Worm (Caenorhabditis elegans) whole organism, L4/young adult: Measurements from ENCODE around the gene sorb-1.

Experiments
- W03F9.2 ChIP-seq: fragments of 150-350 bp; optimal IDR thresholded peaks from 2 replicates; lab custom pipeline; 2014; ENCODE audit warnings: missing biosample characterization, missing genetic modification characterization
- dao-5 ChIP-seq: sonication (generic microtip); optimal IDR thresholded peaks from 2 replicates; lab custom pipeline; 2016; ENCODE audit warnings: missing genotype, missing genetic modification characterization, moderate library complexity, missing compliant biosample characterization
- him-1 ChIP-seq: sonication (generic microtip); optimal IDR thresholded peaks from 2 replicates; lab custom pipeline; 2016; ENCODE audit warnings: missing genotype, missing genetic modification reagents, missing genetic modification characterization, missing compliant biosample characterization

- TF ChIP-seq him-1 (tag; lab: Kevin White, UChicago), result no peak
- TF ChIP-seq dao-5 (tag; lab: Kevin White, UChicago), result no peak
- no peak for TF ChIP-seq W03F9.2 (tag; lab: Kevin White, UChicago)
These were observed 24.4 kb downstream of the sorb-1 start, which contains the start of gene Y45F10D.2 for ce11 chrIV:13774578-13774977.
